Fruit fly (Drosophila melanogaster) whole organism, embryonic: ENCODE measurements around the gene brun.
A peak's percentile ranks its signal among the peaks of the same experiment; 100 is the strongest.

Experiments
- Ada2b ChIP-seq: fragments of 200-800 bp; sonication (Bioruptor generic); IDR thresholded peaks from 2 replicates; pipeline ENCODE4 v1.3.6; 2022; ENCODE audit warnings: missing biosample characterization, missing genetic modification characterization
- Bdp1 ChIP-seq: fragments of 200-800 bp; sonication (Bioruptor generic); optimal IDR thresholded peaks from 3 replicates; lab custom pipeline; 2016; ENCODE audit warnings: missing biosample characterization, missing genetic modification characterization
- CG10565 ChIP-seq: fragments of 200-800 bp; sonication (Bioruptor generic); optimal IDR thresholded peaks from 3 replicates; lab custom pipeline; 2016; ENCODE audit warnings: missing biosample characterization, mild to moderate bottlenecking, missing genetic modification characterization
- CG11560 ChIP-seq: fragments of 200-800 bp; sonication (Bioruptor generic); IDR thresholded peaks from 3 replicates; pipeline ENCODE4 v1.3.6; 2022; ENCODE audit warnings: missing biosample characterization, missing genetic modification characterization
- CG11696 ChIP-seq: fragments of 200-800 bp; sonication (Bioruptor generic); IDR thresholded peaks from 2 replicates; pipeline ENCODE4 v1.3.6; 2022; ENCODE audit warnings: missing biosample characterization, missing genetic modification characterization
- CG14050 ChIP-seq: fragments of 200-800 bp; sonication (Bioruptor generic); IDR thresholded peaks from 3 replicates; pipeline ENCODE4 v1.3.6; 2022; ENCODE audit warnings: missing biosample characterization, missing genetic modification characterization
- CG34224 ChIP-seq: fragments of 200-800 bp; sonication (Bioruptor generic); IDR thresholded peaks from 3 replicates; pipeline ENCODE4 v1.3.6; 2022; ENCODE audit warnings: missing biosample characterization, missing genetic modification characterization; ENCODE audit not compliant: partially characterized antibody
- CG34376 ChIP-seq: fragments of 200-800 bp; sonication (Bioruptor generic); optimal IDR thresholded peaks from 2 replicates; lab custom pipeline; 2018; ENCODE audit warnings: missing biosample characterization, mild to moderate bottlenecking, missing genetic modification characterization
- CG4282 ChIP-seq: fragments of 200-800 bp; sonication (Bioruptor generic); optimal IDR thresholded peaks from 2 replicates; lab custom pipeline; 2016; ENCODE audit warnings: missing biosample characterization, missing genetic modification characterization
- CG7786 ChIP-seq: fragments of 200-800 bp; sonication (Bioruptor generic); optimal IDR thresholded peaks from 2 replicates; lab custom pipeline; 2016; ENCODE audit warnings: missing biosample characterization, missing genetic modification characterization
- CG8359 ChIP-seq: fragments of 200-800 bp; sonication (Bioruptor generic); optimal IDR thresholded peaks from 2 replicates; lab custom pipeline; 2017; ENCODE audit warnings: missing biosample characterization, mild to moderate bottlenecking, missing genetic modification characterization, borderline replicate concordance
- Chrac-16 ChIP-seq: fragments of 200-800 bp; sonication (Bioruptor generic); optimal IDR thresholded peaks from 3 replicates; lab custom pipeline; 2016; ENCODE audit warnings: missing biosample characterization, missing genetic modification characterization
- Drgx ChIP-seq: fragments of 200-800 bp; sonication (Bioruptor generic); IDR thresholded peaks from 2 replicates; pipeline ENCODE4 v1.3.6; 2022; ENCODE audit warnings: missing biosample characterization, missing genetic modification characterization
- E2f2 ChIP-seq: fragments of 200-800 bp; sonication (Bioruptor generic); IDR thresholded peaks from 2 replicates; pipeline ENCODE4 v1.3.6; 2022; ENCODE audit warnings: missing biosample characterization, missing genetic modification characterization
- Hr3 ChIP-seq: fragments of 200-800 bp; sonication (Bioruptor generic); optimal IDR thresholded peaks from 3 replicates; lab custom pipeline; 2016; ENCODE audit warnings: missing biosample characterization, missing genetic modification characterization
- Med ChIP-seq: fragments of 200-800 bp; sonication (Bioruptor generic); peaks from one replicate; lab custom pipeline; 2016; ENCODE audit warnings: missing biosample characterization, missing genetic modification characterization, mild to moderate bottlenecking, inconsistent platforms, moderate library complexity
- Pdp1 ChIP-seq, 2 experiments: fragments of 200-800 bp; sonication (Bioruptor generic); optimal IDR thresholded peaks; 3 replicates each; lab custom pipeline; 2016; ENCODE audit warnings: missing biosample characterization in 2 of 2, missing genetic modification characterization in 2 of 2, mild to moderate bottlenecking in 1 of 2, moderate library complexity in 1 of 2
- Rfx ChIP-seq: fragments of 200-800 bp; sonication (Bioruptor generic); IDR thresholded peaks from 2 replicates; pipeline ENCODE4 v1.3.6; 2022; ENCODE audit warnings: missing biosample characterization, missing genetic modification characterization
- Xrp1 ChIP-seq: fragments of 200-800 bp; sonication (Bioruptor generic); IDR thresholded peaks from 2 replicates; pipeline ENCODE4 v1.3.6; 2022; ENCODE audit warnings: missing biosample characterization, missing genetic modification characterization
- bbx ChIP-seq: fragments of 200-800 bp; sonication (Bioruptor generic); IDR thresholded peaks from 2 replicates; pipeline ENCODE4 v1.3.6; 2022; ENCODE audit warnings: missing biosample characterization, missing genetic modification characterization; ENCODE audit not compliant: partially characterized antibody
- caup ChIP-seq: fragments of 200-800 bp; sonication (Bioruptor generic); optimal IDR thresholded peaks from 3 replicates; lab custom pipeline; 2017; ENCODE audit warnings: missing biosample characterization, mild to moderate bottlenecking, missing genetic modification characterization, moderate library complexity; ENCODE audit not compliant: severe bottlenecking
- chinmo ChIP-seq: fragments of 200-800 bp; sonication (Bioruptor generic); IDR thresholded peaks from 4 replicates; pipeline ENCODE4 v1.3.6; 2022; ENCODE audit warnings: missing biosample characterization, missing genetic modification characterization; ENCODE audit not compliant: partially characterized antibody
- chn ChIP-seq: fragments of 200-800 bp; sonication (Bioruptor generic); optimal IDR thresholded peaks from 2 replicates; lab custom pipeline; 2016; ENCODE audit warnings: missing biosample characterization, missing genetic modification characterization
- corto ChIP-seq: fragments of 200-800 bp; sonication (Bioruptor generic); optimal IDR thresholded peaks from 2 replicates; lab custom pipeline; 2016; ENCODE audit warnings: missing biosample characterization, mild to moderate bottlenecking, missing genetic modification characterization, moderate library complexity
- crol ChIP-seq: fragments of 200-800 bp; sonication (Bioruptor generic); IDR thresholded peaks from 2 replicates; pipeline ENCODE4 v1.3.6; 2022; ENCODE audit warnings: missing biosample characterization, missing genetic modification characterization
- fd102C ChIP-seq: fragments of 200-800 bp; sonication (Bioruptor generic); optimal IDR thresholded peaks from 2 replicates; lab custom pipeline; 2018; ENCODE audit warnings: missing biosample characterization, mild to moderate bottlenecking, missing genetic modification characterization, moderate library complexity
- grn ChIP-seq: fragments of 200-800 bp; sonication (Bioruptor generic); optimal IDR thresholded peaks from 3 replicates; lab custom pipeline; 2017; ENCODE audit warnings: missing biosample characterization, missing genetic modification characterization
- gt ChIP-seq: fragments of 200-800 bp; sonication (Bioruptor generic); IDR thresholded peaks from 2 replicates; pipeline ENCODE4 v1.3.6; 2022; ENCODE audit warnings: missing biosample characterization, missing genetic modification characterization
- hth ChIP-seq: fragments of >200 bp; optimal IDR thresholded peaks from 2 replicates; lab custom pipeline; 2017; ENCODE audit warnings: inconsistent platforms
- insv ChIP-seq, 2 experiments: fragments of 200-800 bp; sonication (Bioruptor generic); optimal IDR thresholded peaks; 3 replicates each; lab custom pipeline; 2016 to 2018; ENCODE audit warnings: missing biosample characterization in 2 of 2, missing genetic modification characterization in 2 of 2
- kah ChIP-seq: fragments of 200-800 bp; sonication (Bioruptor generic); optimal IDR thresholded peaks from 2 replicates; lab custom pipeline; 2018; ENCODE audit warnings: missing biosample characterization, mild to moderate bottlenecking, missing genetic modification characterization
- onecut ChIP-seq: fragments of 200-800 bp; sonication (Bioruptor generic); IDR thresholded peaks from 2 replicates; pipeline ENCODE4 v1.3.6; 2022; ENCODE audit warnings: missing biosample characterization, missing genetic modification characterization
- pfk ChIP-seq: fragments of 200-800 bp; sonication (Bioruptor generic); optimal IDR thresholded peaks from 2 replicates; lab custom pipeline; 2018; ENCODE audit warnings: missing biosample characterization, mild to moderate bottlenecking, missing genetic modification characterization, moderate library complexity
- prd ChIP-seq, 3 experiments: fragments of >200 bp in 2 of 3; fragments of 200-800 bp in 1 of 3; sonication (Bioruptor generic) in 1 of 3; optimal IDR thresholded peaks in 2 of 3; IDR thresholded peaks in 1 of 3; 2 replicates in 2 of 3; 3 replicates in 1 of 3; pipeline versions ENCODE4 v1.3.6 to Lab custom; 2017 to 2022; ENCODE audit warnings: missing biosample characterization in 1 of 3, missing genetic modification characterization in 1 of 3
- row ChIP-seq: fragments of 200-800 bp; sonication (Bioruptor generic); IDR thresholded peaks from 3 replicates; pipeline ENCODE4 v1.3.6; 2022; ENCODE audit warnings: missing biosample characterization, missing genetic modification characterization
- scrt ChIP-seq: fragments of 200-800 bp; sonication (Bioruptor generic); optimal IDR thresholded peaks from 2 replicates; lab custom pipeline; 2018; ENCODE audit warnings: missing biosample characterization, mild to moderate bottlenecking, missing genetic modification characterization, moderate library complexity
- sens ChIP-seq: fragments of 200-800 bp; sonication (Bioruptor generic); peaks from one replicate; lab custom pipeline; 2016; ENCODE audit warnings: missing biosample characterization, missing genetic modification characterization
- sim ChIP-seq: fragments of 200-800 bp; sonication (Bioruptor generic); IDR thresholded peaks from 2 replicates; pipeline ENCODE4 v1.3.6; 2022; ENCODE audit warnings: missing biosample characterization, missing genetic modification characterization
- slbo ChIP-seq: fragments of 200-800 bp; sonication (Bioruptor generic); IDR thresholded peaks from 2 replicates; pipeline ENCODE4 v1.3.6; 2022; ENCODE audit warnings: missing biosample characterization, missing genetic modification characterization
- sr ChIP-seq: fragments of 200-800 bp; sonication (Bioruptor generic); IDR thresholded peaks from 3 replicates; pipeline ENCODE4 v1.3.6; 2022; ENCODE audit warnings: missing biosample characterization, missing genetic modification characterization
- stwl ChIP-seq: fragments of 200-800 bp; sonication (Bioruptor generic); optimal IDR thresholded peaks from 3 replicates; lab custom pipeline; 2018; ENCODE audit warnings: missing biosample characterization, mild to moderate bottlenecking, missing genetic modification characterization, moderate library complexity
- sug ChIP-seq: fragments of 200-800 bp; optimal IDR thresholded peaks from 2 replicates; lab custom pipeline; 2019; ENCODE audit warnings: missing biosample characterization, mild to moderate bottlenecking, missing genetic modification characterization, moderate library complexity
- tll ChIP-seq, 2 experiments: fragments of 200-800 bp in 1 of 2; fragments of >200 bp in 1 of 2; sonication (Bioruptor generic) in 1 of 2; optimal IDR thresholded peaks; 2 replicates each; lab custom pipeline; 2017 to 2019; ENCODE audit warnings: missing biosample characterization in 2 of 2, missing genetic modification characterization in 2 of 2, mild to moderate bottlenecking in 1 of 2, moderate library complexity in 1 of 2
- ttk ChIP-seq: fragments of 200-800 bp; sonication (Bioruptor generic); IDR thresholded peaks from 2 replicates; pipeline ENCODE4 v2.1.2; 2022; ENCODE audit warnings: missing biosample characterization, missing genetic modification characterization
- z ChIP-seq: fragments of 200-800 bp; sonication (Bioruptor generic); IDR thresholded peaks from 3 replicates; pipeline ENCODE4 v1.3.6; 2022; ENCODE audit warnings: missing biosample characterization, missing genetic modification characterization

brun gene

DNA sequence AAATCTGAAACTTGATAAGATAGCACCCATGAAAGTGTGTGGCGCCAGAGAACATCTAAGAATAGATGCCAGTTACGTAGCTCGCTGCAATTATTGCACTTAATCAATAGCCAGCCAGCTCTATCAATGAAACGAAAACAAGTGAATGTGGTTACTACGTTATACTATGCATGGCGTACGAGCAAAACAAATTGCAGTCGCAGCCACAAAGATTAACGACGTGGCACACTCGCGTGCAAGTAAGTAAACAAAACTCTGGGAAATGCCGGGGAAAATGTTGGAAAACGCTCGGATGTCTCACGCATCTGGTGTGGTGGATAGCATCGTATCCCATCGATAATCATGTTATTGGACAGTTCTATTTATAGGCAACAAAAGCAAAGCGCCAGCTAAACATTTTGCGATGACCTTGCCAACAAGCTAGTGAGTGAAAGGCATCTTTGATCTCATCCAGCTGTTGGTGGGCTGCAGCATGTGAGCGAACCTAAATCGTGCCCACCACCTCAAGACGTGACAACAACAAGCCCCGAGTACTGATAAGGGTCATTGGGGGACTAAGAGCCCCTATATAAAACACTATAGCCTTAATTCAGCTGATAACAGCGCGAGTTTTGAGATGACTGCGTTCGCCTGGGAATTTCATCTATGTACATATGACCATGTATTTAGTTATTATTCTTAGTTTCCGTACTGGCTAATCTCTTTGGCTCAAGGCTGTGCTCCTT, 17.9 kb upstream of the brun start (continued):
- TF ChIP-seq tll (GFP tag; optimal IDR thresholded peaks at IDR 0.05; lab: Kevin White, UChicago) (no peak), CG34376 (GFP tag; lab: Kevin White, UChicago) (peak; percentile 71), grn (GFP tag; lab: Kevin White, UChicago) (peak; percentile 29), gt (GFP tag; lab: Robert Waterston, UW) (no peak), pfk (GFP tag; lab: Kevin White, UChicago) (no peak), chinmo (GFP tag; lab: Robert Waterston, UW) (0 out of 4 replicates have a peak, but pooled peaks have one; percentile 45), bbx (no peak), Med (GFP tag; lab: Kevin White, UChicago) (peak; percentile 21), E2f2 (no peak), Chrac-16 (no peak), CG7786 (GFP tag; lab: Kevin White, UChicago) (no peak), fd102C (GFP tag; lab: Kevin White, UChicago) (no peak), CG14050 (GFP tag; lab: Robert Waterston, UW) (no peak), CG8359 (no peak), CG11696 (GFP tag; lab: Robert Waterston, UW) (peak; percentile 38; the same call in 1 of the 2 replicates), CG34224 (GFP tag; lab: Robert Waterston, UW) (0 out of 3 replicates have a peak, but pooled peaks have one; percentile 12), ttk (GFP tag; lab: Robert Waterston, UW) (no peak)

- TF ChIP-seq Pdp1 (GFP tag; optimal IDR thresholded peaks at IDR 0.05; lab: Kevin White, UChicago) (peak in 1 of 2 experiments; percentile 51), z (0 out of 3 replicates have a peak, but pooled peaks have one; percentile 51), scrt (GFP tag; lab: Kevin White, UChicago) (no peak), insv (GFP tag; optimal IDR thresholded peaks at IDR 0.05; lab: Kevin White, UChicago) (no peak), crol (GFP tag; lab: Robert Waterston, UW) (peak; percentile 55), CG10565 (GFP tag; lab: Kevin White, UChicago) (no peak), sr (GFP tag; lab: Robert Waterston, UW) (peak; percentile 97), sim (GFP tag; lab: Robert Waterston, UW) (no peak)
Observed at dm6 chr2L:20671212-20671611, 15.2 kb upstream of the brun start.

DNA sequence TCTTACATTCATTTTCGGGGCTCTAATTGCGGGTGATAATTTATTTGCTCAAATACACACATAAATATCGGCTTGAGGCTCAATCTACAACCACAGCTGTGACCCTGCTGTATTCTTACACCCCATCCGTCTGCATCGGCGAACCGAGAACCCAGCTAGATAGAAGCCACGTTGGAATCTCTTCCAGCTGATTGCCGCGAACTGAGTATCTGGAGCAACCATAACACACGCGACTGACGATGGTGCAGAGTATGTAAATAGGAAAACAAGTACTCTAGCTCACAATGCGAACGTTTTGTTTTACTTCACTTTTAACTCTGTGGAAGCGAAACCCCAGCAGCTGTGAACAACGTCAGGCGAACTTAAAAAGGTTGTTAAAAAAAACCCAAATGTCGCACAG, 8.4 kb upstream of the brun start:
- TF ChIP-seq Bdp1 (GFP tag; lab: Kevin White, UChicago) (no peak), chn (GFP tag; lab: Kevin White, UChicago) (no peak), bbx (no peak), sens (GFP tag; lab: Kevin White, UChicago) (peak; percentile 3), corto (no peak), sug (tag; lab: Kevin White, UChicago) (no peak), CG11560 (tag; lab: Robert Waterston, UW) (no peak), caup (no peak)

- TF ChIP-seq Xrp1 (peak; percentile 19; the same call in 1 of the 2 replicates), caup (no peak), CG4282 (GFP tag; lab: Kevin White, UChicago) (no peak), Hr3 (GFP tag; lab: Kevin White, UChicago) (no peak), kah (GFP tag; lab: Kevin White, UChicago) (no peak), row (peak; percentile 23; the same call in 1 of the 3 replicates), Ada2b (GFP tag; lab: Robert Waterston, UW) (0 out of 2 replicates have a peak, but pooled peaks have one; percentile 14), stwl (tag; lab: Kevin White, UChicago) (no peak), slbo (GFP tag; lab: Robert Waterston, UW) (0 out of 2 replicates have a peak, but pooled peaks have one; percentile 37), hth (lab: Kevin White, UChicago) (no peak), onecut (GFP tag; lab: Robert Waterston, UW) (no peak), Drgx (GFP tag; lab: Robert Waterston, UW) (0 out of 2 replicates have a peak, but pooled peaks have one; percentile 12), Rfx (GFP tag; lab: Robert Waterston, UW) (peak; percentile 25; the same call in 1 of the 2 replicates), sens (GFP tag; lab: Kevin White, UChicago) (peak; percentile 72), prd (optimal IDR thresholded peaks at IDR 0.05; lab: Kevin White, UChicago) (no peak), prd (GFP tag; IDR thresholded peaks at IDR 0.05; lab: Robert Waterston, UW) (peak; percentile 24; the same call in 1 of the 3 replicates), Med (GFP tag; lab: Kevin White, UChicago) (peak; percentile 55)
Observed at dm6 chr2L:20661071-20661470, 5.1 kb upstream of the brun start.
